Worm (Caenorhabditis elegans) whole organism, young adult: ENCODE data around the gene nhr-129.

Source experiments
- B0336.3 ChIP-seq: fragments of 200-800 bp; sonication (Bioruptor generic); IDR thresholded peaks from 2 replicates; pipeline ENCODE4 v1.3.6; 2022; ENCODE audit warnings: missing genetic modification characterization, missing compliant biosample characterization
- C17E4.6 ChIP-seq: fragments of 200-800 bp; sonication (Bioruptor generic); IDR thresholded peaks from 2 replicates; pipeline ENCODE4 v1.3.6; 2022; ENCODE audit warnings: missing genetic modification reagents, missing genetic modification characterization, missing compliant biosample characterization
- F33H1.4 ChIP-seq: fragments of 200-800 bp; sonication (Bioruptor generic); IDR thresholded peaks from 2 replicates; pipeline ENCODE4 v1.3.6; 2022; ENCODE audit warnings: missing genetic modification reagents, missing genetic modification characterization, missing compliant biosample characterization
- F37B4.10 ChIP-seq: fragments of 200-800 bp; sonication (Bioruptor generic); IDR thresholded peaks from 2 replicates; pipeline ENCODE4 v1.3.6; 2022; ENCODE audit warnings: missing genetic modification characterization, missing compliant biosample characterization
- F55B11.4 ChIP-seq: sonication (generic microtip); optimal IDR thresholded peaks from 2 replicates; lab custom pipeline; 2016; ENCODE audit warnings: missing compliant biosample characterization, missing genetic modification characterization, borderline replicate concordance; ENCODE audit not compliant: insufficient read depth
- K11D2.4 ChIP-seq: fragments of 200-800 bp; sonication (Bioruptor generic); IDR thresholded peaks from 2 replicates; pipeline ENCODE4 v1.3.6; 2022; ENCODE audit warnings: missing genetic modification reagents, missing genetic modification characterization, missing compliant biosample characterization
- T07F8.4 ChIP-seq: sonication (generic microtip); optimal IDR thresholded peaks from 2 replicates; lab custom pipeline; 2016; ENCODE audit warnings: mild to moderate bottlenecking, missing genetic modification characterization, moderate library complexity, missing compliant biosample characterization
- T26A5.8 ChIP-seq: sonication (generic microtip); optimal IDR thresholded peaks from 2 replicates; lab custom pipeline; 2016; ENCODE audit warnings: missing genetic modification characterization, missing compliant biosample characterization
- Y53F4B.3 ChIP-seq: fragments of 200-800 bp; sonication (Bioruptor generic); IDR thresholded peaks from 2 replicates; pipeline ENCODE4 v1.3.6; 2022; ENCODE audit warnings: missing genetic modification reagents, missing genetic modification characterization, missing compliant biosample characterization
- Y53G8AR.9 ChIP-seq: fragments of 200-800 bp; sonication (Bioruptor generic); conservative IDR thresholded peaks from 2 replicates; pipeline ENCODE4 v1.3.6; 2022; ENCODE audit warnings: missing genetic modification reagents, missing genetic modification characterization, missing compliant biosample characterization
- Y56A3A.18 ChIP-seq: fragments of 200-800 bp; sonication (Bioruptor generic); IDR thresholded peaks from 2 replicates; pipeline ENCODE4 v1.3.6; 2022; ENCODE audit warnings: missing genetic modification reagents, missing genetic modification characterization, missing compliant biosample characterization
- ZK185.1 ChIP-seq: sonication (generic microtip); optimal IDR thresholded peaks from 2 replicates; lab custom pipeline; 2016; ENCODE audit warnings: mild to moderate bottlenecking, missing genetic modification characterization, missing compliant biosample characterization; ENCODE audit not compliant: poor library complexity, severe bottlenecking
- akir-1 ChIP-seq: fragments of 200-800 bp; sonication (Bioruptor generic); optimal IDR thresholded peaks from 2 replicates; lab custom pipeline; 2018; ENCODE audit warnings: mild to moderate bottlenecking, missing genetic modification characterization, moderate library complexity, missing compliant biosample characterization
- ama-1 ChIP-seq, 3 experiments: fragments of 150-350 bp in 1 of 3; sonication (generic microtip) in 2 of 3; optimal IDR thresholded peaks; 2 replicates each; lab custom pipeline; 2014 to 2018; ENCODE audit warnings: missing biosample characterization in 2 of 3, missing genetic modification characterization in 2 of 3, missing genetic modification reagents in 2 of 3
- aptf-2 ChIP-seq: fragments of 200-800 bp; sonication (Bioruptor generic); conservative IDR thresholded peaks from 2 replicates; pipeline ENCODE4 v1.3.6; 2022; ENCODE audit warnings: missing genetic modification reagents, missing genetic modification characterization, missing compliant biosample characterization
- aptf-3 ChIP-seq: fragments of 200-800 bp; sonication (Bioruptor generic); IDR thresholded peaks from 2 replicates; pipeline ENCODE4 v1.3.6; 2022; ENCODE audit warnings: missing genetic modification characterization, missing compliant biosample characterization
- athp-1 ChIP-seq: sonication (generic microtip); optimal IDR thresholded peaks from 2 replicates; lab custom pipeline; 2017; ENCODE audit warnings: mild to moderate bottlenecking, missing genetic modification characterization, missing compliant biosample characterization
- ceh-58 ChIP-seq: fragments of 200-800 bp; sonication (Bioruptor generic); IDR thresholded peaks from 2 replicates; pipeline ENCODE4 v1.3.6; 2022; ENCODE audit warnings: missing genetic modification characterization, missing compliant biosample characterization
- ceh-79 ChIP-seq: sonication (generic microtip); optimal IDR thresholded peaks from 2 replicates; lab custom pipeline; 2017; ENCODE audit warnings: mild to moderate bottlenecking, missing genetic modification characterization, missing compliant biosample characterization
- die-1 ChIP-seq: sonication (generic microtip); optimal IDR thresholded peaks from 2 replicates; lab custom pipeline; 2016; ENCODE audit warnings: missing genotype, mild to moderate bottlenecking, missing genetic modification characterization, missing compliant biosample characterization
- dox-1 ChIP-seq: fragments of 200-800 bp; sonication (Bioruptor generic); IDR thresholded peaks from 2 replicates; pipeline ENCODE4 v1.3.6; 2022; ENCODE audit warnings: missing genetic modification reagents, missing genetic modification characterization, missing compliant biosample characterization
- egl-18 ChIP-seq: fragments of 200-800 bp; sonication (Bioruptor generic); IDR thresholded peaks from 2 replicates; pipeline ENCODE4 v1.3.6; 2022; ENCODE audit warnings: missing genetic modification reagents, missing genetic modification characterization, missing compliant biosample characterization
- egrh-3 ChIP-seq: fragments of 200-800 bp; sonication (Bioruptor generic); IDR thresholded peaks from 2 replicates; pipeline ENCODE4 v1.3.6; 2022; ENCODE audit warnings: missing genetic modification reagents, missing genetic modification characterization, missing compliant biosample characterization
- ekl-4 ChIP-seq: fragments of 200-800 bp; sonication (Bioruptor generic); IDR thresholded peaks from 2 replicates; pipeline ENCODE4 v1.3.6; 2022; ENCODE audit warnings: missing genetic modification reagents, missing genetic modification characterization, missing compliant biosample characterization
- fkh-3 ChIP-seq: sonication (generic microtip); optimal IDR thresholded peaks from 2 replicates; lab custom pipeline; 2016; ENCODE audit warnings: mild to moderate bottlenecking, missing genetic modification characterization, missing compliant biosample characterization
- gei-17 ChIP-seq: fragments of 200-800 bp; sonication (Bioruptor generic); optimal IDR thresholded peaks from 2 replicates; lab custom pipeline; 2018; ENCODE audit warnings: mild to moderate bottlenecking, missing genetic modification characterization, missing compliant biosample characterization
- hmg-1.2 ChIP-seq: fragments of 200-800 bp; sonication (Bioruptor generic); IDR thresholded peaks from 2 replicates; pipeline ENCODE4 v1.3.6; 2022; ENCODE audit warnings: missing genetic modification reagents, missing genetic modification characterization, missing compliant biosample characterization
- hsf-1 ChIP-seq: fragments of 200-800 bp; sonication (Bioruptor generic); IDR thresholded peaks from 2 replicates; pipeline ENCODE4 v1.3.6; 2022; ENCODE audit warnings: missing genetic modification reagents, missing genetic modification characterization, missing compliant biosample characterization
- lag-1 ChIP-seq: fragments of 200-800 bp; sonication (Bioruptor generic); IDR thresholded peaks from 2 replicates; pipeline ENCODE4 v1.3.6; 2022; ENCODE audit warnings: missing genetic modification reagents, missing genetic modification characterization, missing compliant biosample characterization
- madf-10 ChIP-seq: sonication (generic microtip); optimal IDR thresholded peaks from 2 replicates; lab custom pipeline; 2016; ENCODE audit warnings: mild to moderate bottlenecking, missing genetic modification characterization, missing compliant biosample characterization
- madf-6 ChIP-seq: fragments of 200-800 bp; sonication (Bioruptor generic); IDR thresholded peaks from 2 replicates; pipeline ENCODE4 v1.3.6; 2022; ENCODE audit warnings: missing genetic modification reagents, missing genetic modification characterization, missing compliant biosample characterization
- nfya-1 ChIP-seq: sonication (generic microtip); optimal IDR thresholded peaks from 2 replicates; lab custom pipeline; 2017; ENCODE audit warnings: antibody characterized with exemption, missing compliant biosample characterization, missing genetic modification characterization, borderline replicate concordance; ENCODE audit not compliant: insufficient read depth
- nfyb-1 ChIP-seq: fragments of 200-800 bp; sonication (Bioruptor generic); IDR thresholded peaks from 2 replicates; pipeline ENCODE4 v1.3.6; 2022; ENCODE audit warnings: missing genetic modification reagents, missing genetic modification characterization, missing compliant biosample characterization
- nhr-120 ChIP-seq: fragments of 200-800 bp; sonication (Bioruptor generic); IDR thresholded peaks from 2 replicates; pipeline ENCODE4 v1.3.6; 2022; ENCODE audit warnings: missing genetic modification characterization, missing compliant biosample characterization
- repo-1 ChIP-seq: sonication (generic microtip); optimal IDR thresholded peaks from 2 replicates; lab custom pipeline; 2017; ENCODE audit warnings: mild to moderate bottlenecking, missing genetic modification characterization, missing compliant biosample characterization
- sdz-38 ChIP-seq: sonication (generic microtip); optimal IDR thresholded peaks from 2 replicates; lab custom pipeline; 2016; ENCODE audit warnings: missing genotype, missing genetic modification characterization, missing compliant biosample characterization
- snpc-1.3 ChIP-seq: sonication (generic microtip); optimal IDR thresholded peaks from 2 replicates; lab custom pipeline; 2017; ENCODE audit warnings: missing genetic modification characterization, mild to moderate bottlenecking, missing compliant biosample characterization, antibody characterized with exemption, moderate library complexity, missing genotype, missing genetic modification reagents; ENCODE audit not compliant: insufficient read depth
- sptf-2 ChIP-seq: fragments of 200-800 bp; sonication (Bioruptor generic); optimal IDR thresholded peaks from 2 replicates; lab custom pipeline; 2018; ENCODE audit warnings: mild to moderate bottlenecking, missing genetic modification characterization, missing compliant biosample characterization
- tbp1 ChIP-seq: fragments of 200-800 bp; sonication (Bioruptor generic); optimal IDR thresholded peaks from 2 replicates; lab custom pipeline; 2018; ENCODE audit warnings: mild to moderate bottlenecking, missing genetic modification characterization, missing compliant biosample characterization
- unc-62 ChIP-seq: fragments of 150-350 bp; optimal IDR thresholded peaks from 2 replicates; lab custom pipeline; 2014; ENCODE audit warnings: missing biosample characterization, missing genetic modification reagents, missing genetic modification characterization
- zfh-2 ChIP-seq: fragments of 200-800 bp; sonication (Bioruptor generic); conservative IDR thresholded peaks from 2 replicates; pipeline ENCODE4 v1.3.6; 2022; ENCODE audit warnings: missing genetic modification reagents, missing genetic modification characterization, missing compliant biosample characterization
- ztf-25 ChIP-seq: fragments of 200-800 bp; sonication (Bioruptor generic); IDR thresholded peaks from 2 replicates; pipeline ENCODE4 v1.3.6; 2022; ENCODE audit warnings: missing genetic modification reagents, missing genetic modification characterization, missing compliant biosample characterization
- ztf-28 ChIP-seq: fragments of 200-800 bp; sonication (Bioruptor generic); IDR thresholded peaks from 2 replicates; pipeline ENCODE4 v1.3.6; 2022; ENCODE audit warnings: missing genetic modification reagents, missing genetic modification characterization, missing compliant biosample characterization

nhr-129 gene

DNA sequence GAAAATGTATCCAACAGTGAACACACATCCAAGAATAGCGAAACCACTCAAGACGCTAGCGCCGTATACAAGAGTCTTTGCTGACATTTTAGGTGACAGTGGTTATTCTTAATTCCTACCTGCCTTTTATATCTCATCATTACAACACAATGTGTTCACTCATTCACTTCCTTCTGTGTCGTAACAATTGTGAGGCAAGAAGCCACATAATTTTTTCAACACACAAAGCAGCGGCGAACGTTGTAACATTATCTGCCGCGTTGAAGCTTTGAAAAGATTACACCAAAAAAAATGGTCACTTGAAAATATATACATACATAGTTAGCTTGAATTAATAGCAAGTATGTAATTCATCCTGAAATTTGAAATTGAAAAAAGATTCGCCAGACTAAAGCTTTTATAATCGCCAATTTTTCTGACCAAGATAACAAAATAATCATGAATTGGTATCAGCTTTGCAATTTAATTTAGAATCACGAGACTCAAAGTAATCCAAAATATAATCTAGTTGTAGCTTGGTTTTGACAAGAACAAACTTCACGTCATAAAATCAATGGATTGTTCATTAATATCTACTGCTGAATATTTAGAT, 12.8 kb downstream of the nhr-129 start, which contains the start of the genes col-161 and srh-18:
col-161 (minus strand) TSS at position 101 of the 592 bp plus-strand sequence.
srh-18 (plus strand) TSS at position 542 of the 592 bp plus-strand sequence.
- TF ChIP-seq athp-1 (tag; lab: Kevin White, UChicago): no peak
- no peak for TF ChIP-seq ekl-4
- TF ChIP-seq snpc-1.3 (tag; lab: Kevin White, UChicago): no peak
- TF ChIP-seq lag-1: no peak
- no peak for TF ChIP-seq egl-18 (GFP tag; lab: Robert Waterston, UW)
- TF ChIP-seq hmg-1.2 (GFP tag; lab: Robert Waterston, UW): no peak
- no peak for TF ChIP-seq Y53F4B.3 (GFP tag; lab: Robert Waterston, UW)
- TF ChIP-seq repo-1 (tag; lab: Kevin White, UChicago): no peak
- no peak for TF ChIP-seq T26A5.8 (tag; lab: Kevin White, UChicago)
- no peak for TF ChIP-seq aptf-2 (GFP tag; lab: Robert Waterston, UW)
- TF ChIP-seq hsf-1 (GFP tag; lab: Robert Waterston, UW): no peak

- TF ChIP-seq dox-1 (GFP tag; lab: Robert Waterston, UW) (0 out of 2 replicates have a peak, but pooled peaks have one; percentile 38), ztf-25 (GFP tag; lab: Robert Waterston, UW) (0 out of 2 replicates have a peak, but pooled peaks have one; percentile 38), F37B4.10 (GFP tag; lab: Robert Waterston, UW) (0 out of 2 replicates have a peak, but pooled peaks have one; percentile 83), egrh-3 (GFP tag; lab: Robert Waterston, UW) (peak; percentile 93)
- TF ChIP-seq, all 124 proteins: peak for 4; not testable (repeated sequence) for 120
Observed at ce11 chrV:13317247-13317646, 13.6 kb downstream of the nhr-129 start.

- TF ChIP-seq ceh-58 (GFP tag; lab: Robert Waterston, UW) (no peak), madf-6 (GFP tag; lab: Robert Waterston, UW) (peak; percentile 82), aptf-2 (GFP tag; lab: Robert Waterston, UW) (no peak), sdz-38 (no peak), ztf-28 (GFP tag; lab: Robert Waterston, UW) (0 out of 2 replicates have a peak, but pooled peaks have one; percentile 35), nfya-1 (tag; lab: Kevin White, UChicago) (no peak), nhr-120 (GFP tag; lab: Robert Waterston, UW) (no peak), ama-1 (optimal IDR thresholded peaks at IDR 0.05; lab: Kevin White, UChicago) (no peak), ama-1 (GFP tag; optimal IDR thresholded peaks at IDR 0.05; lab: Kevin White, UChicago) (no peak), nfyb-1 (GFP tag; lab: Robert Waterston, UW) (no peak), sptf-2 (no peak), die-1 (tag; lab: Kevin White, UChicago) (no peak), madf-10 (peak; percentile 34), K11D2.4 (GFP tag; lab: Robert Waterston, UW) (no peak), F33H1.4 (GFP tag; lab: Robert Waterston, UW) (peak; percentile 64), zfh-2 (no peak), Y53G8AR.9 (GFP tag; lab: Robert Waterston, UW) (no peak; the same call in 1 of the 2 replicates), gei-17 (no peak), unc-62 (no peak), egl-18 (GFP tag; lab: Robert Waterston, UW) (no peak), T07F8.4 (tag; lab: Kevin White, UChicago) (no peak), F55B11.4 (tag; lab: Kevin White, UChicago) (no peak), ZK185.1 (peak; percentile 96), fkh-3 (no peak), Y56A3A.18 (GFP tag; lab: Robert Waterston, UW) (no peak), ceh-79 (tag; lab: Kevin White, UChicago) (no peak), aptf-3 (GFP tag; lab: Robert Waterston, UW) (no peak), T26A5.8 (tag; lab: Kevin White, UChicago) (no peak), B0336.3 (GFP tag; lab: Robert Waterston, UW) (no peak), akir-1 (GFP tag; lab: Kevin White, UChicago) (peak; percentile 63), tbp1 (GFP tag; lab: Kevin White, UChicago) (no peak), C17E4.6 (GFP tag; lab: Robert Waterston, UW) (no peak), lag-1 (no peak)
Observed at ce11 chrV:13313045-13313623, 17.7 kb downstream of the nhr-129 start, which contains the start of gene C50B6.3. TSS of gene C50B6.3 (plus strand) at chrV:13313573.
